ENCODE assay signal across 1 fruit fly cellular context in the genomic region with DNA sequence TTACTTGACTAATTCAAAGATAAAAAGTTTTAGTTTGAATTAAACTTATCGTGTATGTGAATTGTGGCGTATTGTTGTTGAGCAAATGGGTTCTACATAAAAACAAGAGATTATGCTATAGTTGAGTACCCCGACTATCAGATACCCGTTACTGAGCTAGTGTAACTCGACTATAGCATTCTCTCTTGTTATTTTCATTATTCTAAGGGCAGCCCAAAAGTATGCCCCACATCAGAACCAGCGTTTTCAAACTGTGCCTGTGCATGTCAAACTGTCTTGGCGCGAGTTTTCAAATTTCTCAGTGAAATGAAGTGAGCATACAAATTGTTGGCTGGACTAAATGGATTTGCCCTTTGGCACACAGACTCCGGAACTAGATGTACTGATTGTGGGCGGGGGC.
A peak's percentile ranks its signal among the peaks of the same experiment; 100 is the strongest.
TF ChIP-seq lines count a peak whose summit lies in the region.

A gene (plus strand): TSS at position 282 of the 400 bp plus-strand sequence.

TF ChIP-seq in whole organism, embryonic, 481 proteins besides CTCF, POLR2A, EP300 and RAD21 (continued from another document):
- TF ChIP-seq bbx (GFP tag; IDR thresholded peaks at IDR 0.05; lab: Robert Waterston, UW; ENCODE audit: partially characterized antibody) (peak; percentile 88), C15 (GFP tag; IDR thresholded peaks at IDR 0.05; lab: Robert Waterston, UW) (no peak), Scr (GFP tag; IDR thresholded peaks at IDR 0.05; lab: Robert Waterston, UW; ENCODE audit: partially characterized antibody) (peak; percentile 78), D19B (GFP tag; optimal IDR thresholded peaks at IDR 0.05; lab: Kevin White, UChicago) (peak; percentile 91), CG6254 (GFP tag; optimal IDR thresholded peaks at IDR 0.05; lab: Kevin White, UChicago) (no peak), pros (GFP tag; optimal IDR thresholded peaks at IDR 0.05; lab: Kevin White, UChicago) (no peak), Spps (tag; optimal IDR thresholded peaks at IDR 0.05; lab: Kevin White, UChicago) (no peak), pan (optimal IDR thresholded peaks at IDR 0.05; lab: Kevin White, UChicago) (peak in 1 of 2 experiments; percentile 13), pan (GFP tag; optimal IDR thresholded peaks at IDR 0.05 in 1 of 2, IDR thresholded peaks at IDR 0.05 in 1 of 2) (no peak), CG4360 (GFP tag; IDR thresholded peaks at IDR 0.05; lab: Robert Waterston, UW) (no peak), chif (GFP tag; optimal IDR thresholded peaks at IDR 0.05; lab: Kevin White, UChicago) (no peak), zen2 (GFP tag; IDR thresholded peaks at IDR 0.05; lab: Robert Waterston, UW; ENCODE audit: partially characterized antibody) (peak; percentile 30; the same call in 1 of the 3 replicates), HLH4C (GFP tag; IDR thresholded peaks at IDR 0.05; lab: Robert Waterston, UW; ENCODE audit: partially characterized antibody) (peak; percentile 98), chm (GFP tag; IDR thresholded peaks at IDR 0.05; lab: Robert Waterston, UW) (0 out of 2 replicates have a peak, but pooled peaks have one; percentile 6), CG7963 (GFP tag; IDR thresholded peaks at IDR 0.05; lab: Robert Waterston, UW; ENCODE audit: partially characterized antibody) (peak; percentile 92), CG2116 (GFP tag; optimal IDR thresholded peaks at IDR 0.05; lab: Kevin White, UChicago) (no peak), p53 (GFP tag; optimal IDR thresholded peaks at IDR 0.05; lab: Kevin White, UChicago) (no peak), Aef1 (GFP tag; IDR thresholded peaks at IDR 0.05; lab: Robert Waterston, UW) (no peak), Blimp-1 (GFP tag; optimal IDR thresholded peaks at IDR 0.05; lab: Kevin White, UChicago) (no peak), sug (tag; optimal IDR thresholded peaks at IDR 0.05; lab: Kevin White, UChicago) (no peak), Elba2 (GFP tag; optimal IDR thresholded peaks at IDR 0.05; lab: Kevin White, UChicago) (no peak), nerfin-2 (GFP tag; IDR thresholded peaks at IDR 0.05; lab: Robert Waterston, UW; ENCODE audit: partially characterized antibody) (peak; percentile 96), mld (GFP tag; IDR thresholded peaks at IDR 0.05; lab: Robert Waterston, UW; ENCODE audit: partially characterized antibody) (peak; percentile 92), CG33557 (GFP tag; optimal IDR thresholded peaks at IDR 0.05; lab: Kevin White, UChicago) (no peak), ato (GFP tag; IDR thresholded peaks at IDR 0.05; lab: Robert Waterston, UW; ENCODE audit: partially characterized antibody) (peak; percentile 96), CG14860 (GFP tag; IDR thresholded peaks at IDR 0.05; lab: Robert Waterston, UW; ENCODE audit: partially characterized antibody) (peak; percentile 94), CG34422 (GFP tag; IDR thresholded peaks at IDR 0.05; lab: Robert Waterston, UW) (0 out of 3 replicates have a peak, but pooled peaks have one; percentile 19), sna (GFP tag; IDR thresholded peaks at IDR 0.05; lab: Robert Waterston, UW; ENCODE audit: partially characterized antibody) (peak; percentile 75), CG6854 (GFP tag; optimal IDR thresholded peaks at IDR 0.05; lab: Kevin White, UChicago) (peak; percentile 38), zen (tag; optimal IDR thresholded peaks at IDR 0.05; lab: Kevin White, UChicago) (no peak), amos (GFP tag; IDR thresholded peaks at IDR 0.05; lab: Robert Waterston, UW; ENCODE audit: partially characterized antibody) (peak; percentile 75), cad (GFP tag; optimal IDR thresholded peaks at IDR 0.05; lab: Kevin White, UChicago) (peak; percentile 96), Lhr (GFP tag; optimal IDR thresholded peaks at IDR 0.05; lab: Kevin White, UChicago) (peak; percentile 54), sqz (GFP tag; optimal IDR thresholded peaks at IDR 0.05; lab: Kevin White, UChicago) (no peak), Lpt (GFP tag; optimal IDR thresholded peaks at IDR 0.05; lab: Kevin White, UChicago) (no peak), HmgD (GFP tag; optimal IDR thresholded peaks at IDR 0.05; lab: Kevin White, UChicago) (peak; percentile 55), CG13287 (GFP tag; IDR thresholded peaks at IDR 0.05; lab: Robert Waterston, UW; ENCODE audit: partially characterized antibody) (peak; percentile 73), lov (optimal IDR thresholded peaks at IDR 0.05; lab: Kevin White, UChicago) (no peak), lov (GFP tag; IDR thresholded peaks at IDR 0.05; lab: Robert Waterston, UW) (0 out of 3 replicates have a peak, but pooled peaks have one; percentile 36), CG17359 (tag; optimal IDR thresholded peaks at IDR 0.05; lab: Kevin White, UChicago) (no peak), HmgZ (tag; optimal IDR thresholded peaks at IDR 0.05; lab: Kevin White, UChicago) (peak; percentile 36), CG6791 (GFP tag; IDR thresholded peaks at IDR 0.05; lab: Robert Waterston, UW; ENCODE audit: partially characterized antibody) (peak; percentile 98), tx (GFP tag; optimal IDR thresholded peaks at IDR 0.05; lab: Kevin White, UChicago) (no peak), phol (tag; optimal IDR thresholded peaks at IDR 0.05; lab: Kevin White, UChicago) (no peak), sens (GFP tag; lab: Kevin White, UChicago) (peak; percentile 48), CG6175 (GFP tag; IDR thresholded peaks at IDR 0.05; lab: Robert Waterston, UW) (0 out of 3 replicates have a peak, but pooled peaks have one; percentile 14), CG7372 (GFP tag; IDR thresholded peaks at IDR 0.05; lab: Robert Waterston, UW) (no peak), Six4 (GFP tag; optimal IDR thresholded peaks at IDR 0.05; lab: Kevin White, UChicago) (no peak), tap (tag; optimal IDR thresholded peaks at IDR 0.05; lab: Kevin White, UChicago) (no peak), abd-A (tag; optimal IDR thresholded peaks at IDR 0.05; lab: Kevin White, UChicago) (no peak), hkb (optimal IDR thresholded peaks at IDR 0.05; lab: Kevin White, UChicago) (no peak), hkb (GFP tag; IDR thresholded peaks at IDR 0.05; lab: Robert Waterston, UW) (no peak), CG14050 (GFP tag; IDR thresholded peaks at IDR 0.05; lab: Robert Waterston, UW) (no peak), aop (GFP tag; IDR thresholded peaks at IDR 0.05; lab: Robert Waterston, UW) (no peak), Opbp (GFP tag; IDR thresholded peaks at IDR 0.05; lab: Robert Waterston, UW; ENCODE audit: partially characterized antibody) (peak; percentile 88), CG6654 (GFP tag; optimal IDR thresholded peaks at IDR 0.05; lab: Kevin White, UChicago) (peak; percentile 100), shn (GFP tag; optimal IDR thresholded peaks at IDR 0.05; lab: Kevin White, UChicago) (no peak), CG30403 (GFP tag; optimal IDR thresholded peaks at IDR 0.05; lab: Kevin White, UChicago) (no peak), CG1603 (tag; optimal IDR thresholded peaks at IDR 0.05; lab: Kevin White, UChicago) (peak; percentile 3), tgo (GFP tag; IDR thresholded peaks at IDR 0.05; lab: Robert Waterston, UW) (no peak), E2f2 (GFP tag; IDR thresholded peaks at IDR 0.05; lab: Robert Waterston, UW) (peak; percentile 99), CG16813 (GFP tag; IDR thresholded peaks at IDR 0.05; lab: Robert Waterston, UW; ENCODE audit: partially characterized antibody) (peak; percentile 97), CG8290 (GFP tag; optimal IDR thresholded peaks at IDR 0.05; lab: Kevin White, UChicago) (peak; percentile 45), CG8290 (tag; optimal IDR thresholded peaks at IDR 0.05; lab: Kevin White, UChicago) (peak in 1 of 2 experiments; percentile 61), CG15601 (tag; optimal IDR thresholded peaks at IDR 0.05; lab: Kevin White, UChicago) (no peak), zfh1 (GFP tag; IDR thresholded peaks at IDR 0.05; lab: Robert Waterston, UW) (no peak), knrl (GFP tag; IDR thresholded peaks at IDR 0.05; lab: Robert Waterston, UW; ENCODE audit: partially characterized antibody) (peak; percentile 72; the same call in 2 of the 3 replicates), grn (GFP tag; optimal IDR thresholded peaks at IDR 0.05; lab: Kevin White, UChicago) (no peak), Optix (GFP tag; IDR thresholded peaks at IDR 0.05; lab: Robert Waterston, UW) (0 out of 3 replicates have a peak, but pooled peaks have one; percentile 28), CG42726 (GFP tag; IDR thresholded peaks at IDR 0.05; lab: Robert Waterston, UW; ENCODE audit: partially characterized antibody) (peak; percentile 68), eyg (GFP tag; optimal IDR thresholded peaks at IDR 0.05; lab: Kevin White, UChicago) (no peak), CG34224 (GFP tag; IDR thresholded peaks at IDR 0.05; lab: Robert Waterston, UW; ENCODE audit: partially characterized antibody) (peak; percentile 71), row (GFP tag; IDR thresholded peaks at IDR 0.05; lab: Robert Waterston, UW) (no peak), pfk (GFP tag; optimal IDR thresholded peaks at IDR 0.05; lab: Kevin White, UChicago) (no peak), CG17912 (GFP tag; optimal IDR thresholded peaks at IDR 0.05; lab: Kevin White, UChicago) (no peak), Doc3 (GFP tag; IDR thresholded peaks at IDR 0.05; lab: Robert Waterston, UW; ENCODE audit: partially characterized antibody) (peak; percentile 36; the same call in 1 of the 3 replicates), Dp (GFP tag; optimal IDR thresholded peaks at IDR 0.05; lab: Kevin White, UChicago) (peak; percentile 98), z (GFP tag; IDR thresholded peaks at IDR 0.05; lab: Robert Waterston, UW) (0 out of 3 replicates have a peak, but pooled peaks have one; percentile 30), peb (GFP tag; IDR thresholded peaks at IDR 0.05; lab: Robert Waterston, UW) (no peak), Hmx (GFP tag; optimal IDR thresholded peaks at IDR 0.05; lab: Kevin White, UChicago) (no peak), tna (GFP tag; IDR thresholded peaks at IDR 0.05; lab: Robert Waterston, UW; ENCODE audit: partially characterized antibody) (peak; percentile 99), Fer3 (tag; optimal IDR thresholded peaks at IDR 0.05; lab: Kevin White, UChicago) (no peak), run (tag; optimal IDR thresholded peaks at IDR 0.05; lab: Kevin White, UChicago) (no peak), CG18262 (tag; optimal IDR thresholded peaks at IDR 0.05; lab: Kevin White, UChicago) (no peak), Med (GFP tag; lab: Kevin White, UChicago) (peak; percentile 53), CG31365 (tag; optimal IDR thresholded peaks at IDR 0.05; lab: Kevin White, UChicago) (no peak)
